Fruit fly (Drosophila melanogaster) whole organism, adult: Measurements from ENCODE around the gene Bulli.

Source experiments
- CG11617 ChIP-seq: fragments of 200-800 bp; sonication (Bioruptor generic); optimal IDR thresholded peaks from 2 replicates; lab custom pipeline; 2017; ENCODE audit warnings: mild to moderate bottlenecking, missing biosample characterization, missing genetic modification reagents, missing genetic modification characterization
- CG1620 ChIP-seq: fragments of 200-800 bp; sonication (Bioruptor generic); optimal IDR thresholded peaks from 2 replicates; lab custom pipeline; 2016; ENCODE audit warnings: missing biosample characterization, missing genetic modification characterization
- Crg-1 ChIP-seq: fragments of 200-800 bp; sonication (Bioruptor generic); optimal IDR thresholded peaks from 2 replicates; lab custom pipeline; 2016; ENCODE audit warnings: missing biosample characterization, missing genetic modification characterization
- cic ChIP-seq: fragments of 200-800 bp; sonication (Bioruptor generic); optimal IDR thresholded peaks from 2 replicates; lab custom pipeline; 2017; ENCODE audit warnings: missing biosample characterization, mild to moderate bottlenecking, missing genetic modification characterization, moderate library complexity
- cnc ChIP-seq, 2 experiments: fragments of >200 bp; optimal IDR thresholded peaks; 2 replicates each; lab custom pipeline; 2017
- tj ChIP-seq: fragments of 200-800 bp; sonication (Bioruptor generic); optimal IDR thresholded peaks from 3 replicates; lab custom pipeline; 2017; ENCODE audit warnings: missing biosample characterization, mild to moderate bottlenecking, missing genetic modification characterization, moderate library complexity
- toe ChIP-seq: fragments of 200-800 bp; sonication (Bioruptor generic); optimal IDR thresholded peaks from 2 replicates; lab custom pipeline; 2016; ENCODE audit warnings: missing biosample characterization, missing genetic modification characterization

dm6 chr3L:6498602-6499001 is 10.1 kb downstream of the Bulli start:
- no peak for TF ChIP-seq cic
- no peak for TF ChIP-seq cnc (optimal IDR thresholded peaks at IDR 0.05; lab: Kevin White, UChicago)
- TF ChIP-seq tj (GFP tag; lab: Kevin White, UChicago), result no peak
- no peak for TF ChIP-seq toe (GFP tag; lab: Kevin White, UChicago)
- no peak for TF ChIP-seq CG11617
- TF ChIP-seq CG1620 (GFP tag; lab: Kevin White, UChicago), result no peak
- TF ChIP-seq Crg-1 (GFP tag; lab: Kevin White, UChicago), result no peak
